Worm (Caenorhabditis elegans) whole organism, L2 larva: ENCODE results near the gene B0395.3.

Source experiments
- F13H6.1 ChIP-seq: sonication (generic microtip); optimal IDR thresholded peaks from 2 replicates; lab custom pipeline; 2016; ENCODE audit warnings: missing genetic modification characterization, missing compliant biosample characterization
- R02D3.7 ChIP-seq: fragments of 150-350 bp; optimal IDR thresholded peaks from 2 replicates; lab custom pipeline; 2014; ENCODE audit warnings: missing biosample characterization, missing genetic modification characterization
- ZK546.5 ChIP-seq: sonication (generic microtip); optimal IDR thresholded peaks from 2 replicates; lab custom pipeline; 2017; ENCODE audit warnings: missing biosample characterization, missing genetic modification characterization
- aly-2 ChIP-seq: fragments of 150-350 bp; optimal IDR thresholded peaks from 2 replicates; lab custom pipeline; 2014; ENCODE audit warnings: missing biosample characterization, missing genetic modification characterization
- ama-1 ChIP-seq: fragments of 150-350 bp; optimal IDR thresholded peaks from 2 replicates; lab custom pipeline; 2018; ENCODE audit warnings: inconsistent platforms
- ceh-16 ChIP-seq: fragments of 150-350 bp; optimal IDR thresholded peaks from 2 replicates; lab custom pipeline; 2014; ENCODE audit warnings: missing biosample characterization, missing genetic modification characterization
- crh-2 ChIP-seq: sonication (generic microtip); optimal IDR thresholded peaks from 2 replicates; lab custom pipeline; 2017; ENCODE audit warnings: missing biosample characterization, missing genetic modification characterization
- dmd-4 ChIP-seq: sonication (generic microtip); optimal IDR thresholded peaks from 2 replicates; lab custom pipeline; 2017; ENCODE audit warnings: missing biosample characterization, missing genetic modification characterization
- elt-1 ChIP-seq: fragments of 150-350 bp; optimal IDR thresholded peaks from 2 replicates; lab custom pipeline; 2014; ENCODE audit warnings: missing biosample characterization, missing genetic modification characterization
- elt-3 ChIP-seq: sonication (generic microtip); optimal IDR thresholded peaks from 2 replicates; lab custom pipeline; 2017; ENCODE audit warnings: missing biosample characterization, missing genetic modification characterization
- fos-1 ChIP-seq: fragments of 150-350 bp; optimal IDR thresholded peaks from 2 replicates; lab custom pipeline; 2014; ENCODE audit warnings: missing biosample characterization, missing genetic modification characterization
- gmeb-1 ChIP-seq: fragments of 150-350 bp; optimal IDR thresholded peaks from 2 replicates; lab custom pipeline; 2014; ENCODE audit warnings: missing biosample characterization, missing genetic modification characterization
- lin-11 ChIP-seq: fragments of 150-350 bp; sonication (generic microtip); optimal IDR thresholded peaks from 2 replicates; lab custom pipeline; 2014; ENCODE audit warnings: missing biosample characterization, missing genetic modification characterization, inconsistent platforms, mixed read lengths
- lin-13 ChIP-seq: fragments of 150-350 bp; optimal IDR thresholded peaks from 2 replicates; lab custom pipeline; 2014; ENCODE audit warnings: missing biosample characterization, missing genetic modification reagents, missing genetic modification characterization
- lsy-2 ChIP-seq, 2 experiments: fragments of 150-350 bp in 1 of 2; sonication (generic microtip) in 1 of 2; optimal IDR thresholded peaks; 2 replicates each; lab custom pipeline; 2014 to 2017; ENCODE audit warnings: missing biosample characterization in 2 of 2, missing genetic modification characterization in 2 of 2
- mdl-1 ChIP-seq, 2 experiments: fragments of 150-350 bp in 1 of 2; sonication (generic microtip) in 1 of 2; optimal IDR thresholded peaks; 2 replicates each; lab custom pipeline; 2017; ENCODE audit warnings: missing biosample characterization in 2 of 2, missing genetic modification characterization in 2 of 2
- nhr-10 ChIP-seq: sonication (generic microtip); optimal IDR thresholded peaks from 2 replicates; lab custom pipeline; 2017; ENCODE audit warnings: missing biosample characterization, missing genetic modification characterization
- nhr-12 ChIP-seq: fragments of 150-350 bp; optimal IDR thresholded peaks from 2 replicates; lab custom pipeline; 2014; ENCODE audit warnings: missing biosample characterization, missing genetic modification characterization
- nhr-129 ChIP-seq: fragments of 150-350 bp; optimal IDR thresholded peaks from 2 replicates; lab custom pipeline; 2014; ENCODE audit warnings: missing biosample characterization, missing genetic modification characterization
- nhr-21 ChIP-seq: fragments of 150-350 bp; optimal IDR thresholded peaks from 2 replicates; lab custom pipeline; 2014; ENCODE audit warnings: missing biosample characterization, missing genetic modification characterization
- nhr-23 ChIP-seq: fragments of 150-350 bp; optimal IDR thresholded peaks from 2 replicates; lab custom pipeline; 2014; ENCODE audit warnings: missing biosample characterization, missing genetic modification reagents, missing genetic modification characterization
- nhr-25 ChIP-seq: fragments of 150-350 bp; sonication (generic microtip); optimal IDR thresholded peaks from 3 replicates; lab custom pipeline; 2014; ENCODE audit warnings: missing biosample characterization, missing genetic modification characterization
- nhr-77 ChIP-seq: fragments of 150-350 bp; optimal IDR thresholded peaks from 2 replicates; lab custom pipeline; 2014; ENCODE audit warnings: missing biosample characterization, missing genetic modification characterization
- peb-1 ChIP-seq: fragments of 150-350 bp; optimal IDR thresholded peaks from 2 replicates; lab custom pipeline; 2014; ENCODE audit warnings: missing biosample characterization, missing genetic modification characterization
- sem-4 ChIP-seq: fragments of 150-350 bp; optimal IDR thresholded peaks from 2 replicates; lab custom pipeline; 2014; ENCODE audit warnings: missing biosample characterization, missing genetic modification reagents, missing genetic modification characterization
- sma-3 ChIP-seq: sonication (generic microtip); optimal IDR thresholded peaks from 2 replicates; lab custom pipeline; 2016; ENCODE audit warnings: missing genetic modification reagents, missing genetic modification characterization, missing compliant biosample characterization
- snpc-4 ChIP-seq: fragments of 150-350 bp; optimal IDR thresholded peaks from 2 replicates; lab custom pipeline; 2014; ENCODE audit warnings: missing biosample characterization, missing genetic modification characterization
- unc-39 ChIP-seq: fragments of 150-350 bp; optimal IDR thresholded peaks from 2 replicates; lab custom pipeline; 2014; ENCODE audit warnings: missing biosample characterization, missing genetic modification characterization
- unc-55 ChIP-seq: fragments of 150-350 bp; sonication (generic microtip); optimal IDR thresholded peaks from 3 replicates; lab custom pipeline; 2014; ENCODE audit warnings: missing biosample characterization, missing genetic modification reagents, missing genetic modification characterization
- unc-62 ChIP-seq: fragments of 150-350 bp; optimal IDR thresholded peaks from 2 replicates; lab custom pipeline; 2014; ENCODE audit warnings: missing biosample characterization, missing genetic modification reagents, missing genetic modification characterization
- zag-1 ChIP-seq: fragments of 150-350 bp; optimal IDR thresholded peaks from 2 replicates; lab custom pipeline; 2014; ENCODE audit warnings: missing biosample characterization, missing genetic modification characterization
- ztf-1 ChIP-seq: fragments of 200-800 bp; sonication (Bioruptor generic); conservative IDR thresholded peaks from 2 replicates; pipeline ENCODE4 v1.3.6; 2022; ENCODE audit warnings: missing genetic modification characterization, missing compliant biosample characterization
- ztf-4 ChIP-seq: fragments of 150-350 bp; optimal IDR thresholded peaks from 2 replicates; lab custom pipeline; 2014; ENCODE audit warnings: missing biosample characterization, missing genetic modification characterization

The B0395.3 gene

ce11 chrX:16016796-16017195, 23.3 kb downstream of the B0395.3 start, which contains the start of the genes VB0395L.1 and nhx-1:
VB0395L.1 (minus strand) TSS chrX:16016981.
nhx-1 (plus strand) TSS chrX:16017121.
- TF ChIP-seq elt-1 (tag; lab: Kevin White, UChicago) (no peak), nhr-25 (tag; lab: Kevin White, UChicago) (no peak), lin-11 (tag; lab: Kevin White, UChicago) (no peak), nhr-12 (tag; lab: Kevin White, UChicago) (no peak), nhr-10 (no peak), snpc-4 (no peak), nhr-129 (tag; lab: Kevin White, UChicago) (no peak), elt-3 (tag; lab: Kevin White, UChicago) (no peak)
- TF ChIP-seq, all 48 proteins: peak for 0

- TF ChIP-seq nhr-21: no peak
- no peak for TF ChIP-seq gmeb-1 (tag; lab: Kevin White, UChicago)
- TF ChIP-seq unc-62 (GFP tag; lab: Kevin White, UChicago): no peak
- TF ChIP-seq crh-2 (tag; lab: Kevin White, UChicago): no peak
- no peak for TF ChIP-seq nhr-77
- no peak for TF ChIP-seq sem-4 (tag; lab: Kevin White, UChicago)
- no peak for TF ChIP-seq peb-1
- TF ChIP-seq nhr-25 (tag; lab: Kevin White, UChicago): no peak
- TF ChIP-seq, all 48 proteins: peak for 0
Observed at ce11 chrX:16006529-16006928, 33.5 kb downstream of the B0395.3 start, which contains the start of gene C09G1.4. C09G1.4 (minus strand) TSS chrX:16006629.

DNA sequence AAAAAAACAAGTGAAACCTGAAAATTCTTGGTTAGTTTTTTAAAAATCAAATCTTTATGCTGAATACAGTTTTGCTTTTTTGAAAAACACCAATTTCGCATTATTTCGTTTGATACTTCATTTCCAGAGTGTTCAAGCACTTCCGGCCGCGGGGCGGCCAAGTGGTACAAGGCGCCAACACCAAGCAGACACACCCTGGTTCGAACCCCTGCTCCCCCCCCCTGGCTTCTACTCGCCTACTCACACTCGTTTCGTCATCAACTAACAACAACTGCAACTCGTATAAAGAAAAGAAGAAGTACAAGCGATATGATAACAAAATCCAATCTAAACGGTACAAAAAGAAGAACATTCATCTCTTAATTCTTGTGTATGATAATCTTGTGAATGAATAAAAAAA, 37.3 kb downstream of the B0395.3 start:
- no peak for TF ChIP-seq unc-62 (GFP tag; lab: Kevin White, UChicago)
- TF ChIP-seq ztf-1 (GFP tag; lab: Robert Waterston, UW): no peak
- TF ChIP-seq nhr-129 (tag; lab: Kevin White, UChicago): no peak
- no peak for TF ChIP-seq nhr-23
- no peak for TF ChIP-seq lin-13 (GFP tag; lab: Kevin White, UChicago)
- TF ChIP-seq nhr-77: no peak
- no peak for TF ChIP-seq F13H6.1 (tag; lab: Kevin White, UChicago)
- no peak for TF ChIP-seq ama-1 (lab: Kevin White, UChicago)
- no peak for TF ChIP-seq ceh-16 (tag; lab: Kevin White, UChicago)
- no peak for TF ChIP-seq nhr-25 (tag; lab: Kevin White, UChicago)
- no peak for TF ChIP-seq sem-4 (tag; lab: Kevin White, UChicago)
- TF ChIP-seq ztf-4: no peak
- TF ChIP-seq gmeb-1 (tag; lab: Kevin White, UChicago): no peak
- TF ChIP-seq fos-1 (tag; lab: Kevin White, UChicago): no peak
- TF ChIP-seq peb-1: no peak
- TF ChIP-seq unc-39 (tag; lab: Kevin White, UChicago): no peak
- no peak for TF ChIP-seq mdl-1 (tag; optimal IDR thresholded peaks at IDR 0.05; lab: Kevin White, UChicago)
- TF ChIP-seq aly-2 (tag; lab: Kevin White, UChicago): no peak

DNA sequence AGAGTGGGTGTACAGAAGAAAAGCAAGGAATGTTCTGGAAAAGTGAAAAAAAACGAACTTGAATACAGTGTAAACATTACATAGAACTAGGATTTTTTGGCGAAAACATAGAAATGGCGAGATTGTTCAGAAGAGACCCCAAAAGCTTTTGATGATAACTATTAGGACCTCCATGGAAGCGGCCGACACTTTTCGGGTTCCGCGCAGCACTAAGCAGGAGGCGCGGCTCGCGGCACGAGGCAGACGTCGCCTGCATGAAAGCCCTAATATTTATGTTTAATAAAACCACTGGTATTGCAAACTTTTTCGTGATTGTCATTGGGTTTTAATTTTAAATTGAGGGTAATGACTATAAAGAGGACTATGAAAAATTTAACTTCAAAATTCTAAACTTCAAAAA, 42.1 kb downstream of the B0395.3 start:
- peak; percentile 64 for TF ChIP-seq snpc-4
- TF ChIP-seq ZK546.5 (tag; lab: Kevin White, UChicago): no peak
- TF ChIP-seq zag-1 (tag; lab: Kevin White, UChicago): no peak
- TF ChIP-seq, all 48 proteins: peak for 1

DNA sequence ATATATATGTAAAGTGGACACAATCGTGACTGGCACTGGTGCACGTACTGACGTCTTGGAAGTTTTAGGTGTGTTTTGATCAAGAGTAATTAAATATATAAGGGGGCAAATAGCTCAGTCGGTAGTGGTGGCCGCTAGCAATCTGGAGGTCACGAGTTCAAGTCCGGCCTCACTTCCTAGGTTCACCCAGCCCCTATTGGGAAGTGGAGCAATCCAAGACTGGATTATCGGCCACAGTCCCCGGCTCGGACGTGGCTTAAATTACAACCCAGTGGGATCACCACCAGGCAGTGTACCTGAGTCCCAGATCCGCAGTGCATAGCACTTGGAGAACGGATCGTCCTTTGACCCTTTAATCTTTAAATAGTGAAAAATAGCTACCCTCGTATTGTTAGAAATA, 42.9 kb downstream of the B0395.3 start:
- no peak for TF ChIP-seq R02D3.7 (tag; lab: Kevin White, UChicago)
- TF ChIP-seq nhr-25 (tag; lab: Kevin White, UChicago): no peak
- no peak for TF ChIP-seq sma-3 (GFP tag; lab: Kevin White, UChicago)
- no peak for TF ChIP-seq zag-1 (tag; lab: Kevin White, UChicago)
- no peak for TF ChIP-seq lsy-2 (tag; optimal IDR thresholded peaks at IDR 0.05; lab: Kevin White, UChicago)
- TF ChIP-seq dmd-4: no peak
- TF ChIP-seq, all 48 proteins: peak for 0

DNA sequence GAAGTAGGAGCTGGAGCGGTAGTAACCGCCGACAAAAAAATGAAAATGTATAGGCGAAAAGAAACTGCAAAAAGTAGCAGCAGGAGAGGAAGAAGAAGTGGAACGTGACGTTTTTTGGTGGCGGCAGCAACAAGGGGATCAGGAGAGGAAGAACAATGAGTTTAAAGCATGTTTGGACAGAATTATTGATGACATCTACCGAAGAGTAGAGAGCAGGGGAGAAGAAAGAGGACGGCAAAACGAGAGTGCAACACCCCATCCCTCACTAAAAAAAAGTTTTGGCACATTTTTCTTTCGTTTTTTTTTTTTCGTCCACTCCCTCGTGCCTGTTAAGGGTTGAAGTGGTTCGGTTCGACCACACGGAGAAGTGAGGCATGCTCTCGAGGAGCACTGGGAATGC, 46.1 kb downstream of the B0395.3 start:
- peak; percentile 31 for TF ChIP-seq unc-55 (GFP tag; lab: Kevin White, UChicago)
- no peak for TF ChIP-seq crh-2 (tag; lab: Kevin White, UChicago)
- peak in 1 of 2 experiments; percentile 23 for TF ChIP-seq mdl-1 (tag; optimal IDR thresholded peaks at IDR 0.05; lab: Kevin White, UChicago)
